Worm (Caenorhabditis elegans): ENCODE measurements around the gene idpc-7.

Gene idpc-7

DNA sequence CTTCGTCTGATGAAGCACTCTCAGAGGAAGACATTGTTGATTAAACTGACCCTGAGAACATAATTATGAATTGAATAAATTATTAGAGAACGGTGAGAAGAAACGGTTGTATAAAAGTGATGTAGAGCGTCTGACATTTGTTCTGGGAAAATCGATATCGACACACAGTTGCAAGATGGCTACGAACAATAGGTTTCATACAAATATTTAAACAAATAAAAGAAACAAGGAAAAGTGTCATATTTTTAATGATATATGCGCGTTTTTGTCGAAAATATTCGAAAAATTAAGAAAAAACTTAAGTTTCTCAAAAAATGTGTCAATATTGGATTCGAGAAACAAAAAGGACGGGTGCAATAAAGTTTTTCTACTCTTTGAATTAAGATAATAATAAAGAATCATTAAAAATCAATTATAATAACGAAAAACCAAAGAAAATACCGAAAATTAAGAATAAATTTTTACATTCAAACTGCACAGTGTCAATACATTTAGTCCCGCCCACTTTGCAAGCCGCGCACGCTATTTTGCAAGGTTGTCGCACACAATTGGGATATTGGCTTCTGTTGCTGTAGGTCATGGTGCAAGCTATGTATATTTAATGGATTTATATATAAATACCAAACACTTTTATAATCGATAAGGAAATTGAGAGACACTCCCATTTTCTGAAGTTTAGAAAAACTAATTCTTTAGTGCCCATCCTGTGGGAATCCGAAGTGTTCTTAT is 36.1 kb downstream of the idpc-7 start, which contains the start of gene rtfo-1 (continued):
- peak; percentile 72 for TF ChIP-seq nfya-1 (tag; optimal IDR thresholded peaks at IDR 0.05)
- TF ChIP-seq npax-4 (tag; optimal IDR thresholded peaks at IDR 0.05): no peak
- TF ChIP-seq pag-3 (tag; optimal IDR thresholded peaks at IDR 0.05; ENCODE audit: borderline replicate concordance): no peak
- TF ChIP-seq F13H6.1 (tag; optimal IDR thresholded peaks at IDR 0.05): no peak
- peak; percentile 59 for TF ChIP-seq ceh-14 (tag; optimal IDR thresholded peaks at IDR 0.05)
- peak; percentile 2 for TF ChIP-seq hlh-8 (tag; optimal IDR thresholded peaks at IDR 0.05)
- TF ChIP-seq pha-4 (tag; optimal IDR thresholded peaks at IDR 0.05): no peak
- TF ChIP-seq ets-4 (tag; optimal IDR thresholded peaks at IDR 0.05): no peak
- peak; percentile 24 for TF ChIP-seq ceh-34 (tag; optimal IDR thresholded peaks at IDR 0.05)
- TF ChIP-seq madf-2 (tag; optimal IDR thresholded peaks at IDR 0.05): peak; percentile 30
- TF ChIP-seq ceh-48 (tag; optimal IDR thresholded peaks at IDR 0.05): peak; percentile 27
- TF ChIP-seq fax-1 (tag; optimal IDR thresholded peaks at IDR 0.05): peak; percentile 38

DNA sequence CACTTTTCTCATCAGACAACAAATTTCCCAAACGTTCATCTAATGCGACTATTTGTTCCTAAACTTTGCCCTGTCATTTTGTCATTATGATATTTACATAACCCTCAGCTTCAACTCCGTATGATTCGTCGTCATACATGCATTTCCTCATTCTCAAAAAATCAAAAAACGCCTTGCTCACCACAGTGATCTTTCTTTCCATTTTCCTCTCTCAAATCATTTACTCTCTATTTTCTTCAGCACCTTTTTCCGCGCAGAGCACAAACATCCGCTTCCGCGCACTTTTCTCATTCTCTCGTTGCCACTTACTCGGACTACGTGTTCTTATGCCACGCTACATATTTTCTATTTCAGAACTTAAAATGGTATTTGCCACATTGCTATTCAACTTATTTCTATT is 41.8 kb downstream of the idpc-7 start, which contains the start of gene F25B3.2:
Gene F25B3.2 (plus strand): TSS at position 301 of the 400 bp plus-strand sequence.
- TF ChIP-seq hlh-8 (tag; optimal IDR thresholded peaks at IDR 0.05) (no peak), ceh-6 (GFP tag; optimal IDR thresholded peaks at IDR 0.05) (no peak), C08G9.2 (tag; optimal IDR thresholded peaks at IDR 0.05) (no peak), hlh-30 (tag; optimal IDR thresholded peaks at IDR 0.05; ENCODE audit: insufficient read depth) (no peak), ceh-9 (tag; optimal IDR thresholded peaks at IDR 0.05) (no peak), ceh-2 (tag; optimal IDR thresholded peaks at IDR 0.05) (no peak), sdc-2 (tag; optimal IDR thresholded peaks at IDR 0.05) (no peak), odd-2 (tag; optimal IDR thresholded peaks at IDR 0.05) (no peak), nfya-1 (tag; optimal IDR thresholded peaks at IDR 0.05) (no peak), ztf-16 (tag; optimal IDR thresholded peaks at IDR 0.05) (no peak), pag-3 (tag; optimal IDR thresholded peaks at IDR 0.05; ENCODE audit: borderline replicate concordance) (no peak), ref-2 (tag; optimal IDR thresholded peaks at IDR 0.05) (no peak), nhr-232 (tag; optimal IDR thresholded peaks at IDR 0.05) (no peak), pqm-1 (tag; optimal IDR thresholded peaks at IDR 0.05) (no peak), ceh-31 (tag; optimal IDR thresholded peaks at IDR 0.05) (no peak)

DNA sequence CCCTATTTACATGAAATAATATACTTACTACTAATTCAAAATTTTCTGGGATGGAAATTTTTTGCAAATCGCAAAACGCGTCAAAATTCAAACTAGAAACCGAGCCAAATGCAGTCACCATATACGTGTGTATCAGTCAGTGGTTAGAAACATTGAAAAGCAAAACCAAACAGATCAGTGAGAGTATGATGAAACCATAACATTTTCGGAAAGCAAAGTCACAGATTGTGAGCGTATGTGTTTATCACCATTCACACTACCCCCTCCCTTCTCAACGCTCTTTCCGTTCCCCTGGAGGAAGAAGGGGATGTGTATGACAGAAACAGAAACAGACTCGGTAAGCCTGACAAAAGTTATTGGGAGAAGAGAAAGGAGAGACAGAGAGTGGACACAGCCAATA is 47.1 kb downstream of the idpc-7 start:
- TF ChIP-seq madf-2 (tag; optimal IDR thresholded peaks at IDR 0.05) (no peak), pros-1 (tag; optimal IDR thresholded peaks at IDR 0.05) (no peak), hlh-6 (tag; optimal IDR thresholded peaks at IDR 0.05) (no peak), hlh-13 (GFP tag; optimal IDR thresholded peaks at IDR 0.05) (no peak), nfya-1 (tag; optimal IDR thresholded peaks at IDR 0.05) (no peak), C38D4.7 (GFP tag; optimal IDR thresholded peaks at IDR 0.05) (no peak), ceh-9 (tag; optimal IDR thresholded peaks at IDR 0.05) (no peak), eyg-1 (tag; optimal IDR thresholded peaks at IDR 0.05) (no peak)

DNA sequence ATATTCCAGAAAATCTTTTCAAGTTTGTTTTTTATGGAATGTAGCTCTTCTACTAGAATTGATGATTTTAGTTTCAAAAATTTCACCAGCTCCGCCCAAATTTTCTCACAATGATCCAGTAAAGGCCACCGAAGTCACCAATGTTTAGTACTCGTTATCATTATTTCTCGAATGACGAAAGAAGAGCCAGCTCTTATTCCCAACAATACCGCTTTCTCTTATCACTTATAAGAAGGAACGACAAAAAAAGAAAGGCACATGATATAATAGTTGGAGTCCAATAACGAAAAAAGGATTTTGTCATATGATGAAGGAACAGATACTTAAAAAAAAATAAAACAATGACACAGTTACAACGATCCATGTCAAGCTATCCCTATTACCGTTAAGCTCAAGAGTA is 47.8 kb downstream of the idpc-7 start:
- TF ChIP-seq ceh-9 (tag; optimal IDR thresholded peaks at IDR 0.05) (no peak), elt-2 (tag; optimal IDR thresholded peaks at IDR 0.05) (peak; percentile 3)

DNA sequence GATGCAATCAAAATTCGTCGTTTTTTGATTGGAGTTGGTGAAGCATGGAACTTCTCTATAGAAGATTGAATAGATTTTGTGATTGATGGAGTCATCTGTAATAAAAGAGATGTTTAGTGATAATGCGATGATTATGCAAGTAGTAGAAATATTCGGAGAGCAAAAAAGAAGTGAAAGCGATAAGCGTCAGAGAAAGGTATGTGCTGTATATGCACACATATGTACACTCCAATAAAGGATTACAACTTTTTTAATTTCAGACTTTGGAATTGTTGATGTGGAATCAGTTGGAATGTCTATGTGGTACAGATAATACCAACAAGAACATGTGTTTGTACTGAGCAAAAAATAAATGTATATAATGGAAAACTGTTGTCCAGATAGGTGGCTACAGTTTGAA is 48.6 kb downstream of the idpc-7 start, which contains the start of gene F25B3.5:
Gene F25B3.5 (minus strand): TSS at position 101 of the 400 bp plus-strand sequence.
- TF ChIP-seq nhr-11 (tag; optimal IDR thresholded peaks at IDR 0.05) (no peak), unc-42 (tag; optimal IDR thresholded peaks at IDR 0.05) (no peak), pax-1 (tag; optimal IDR thresholded peaks at IDR 0.05) (no peak), pros-1 (tag; optimal IDR thresholded peaks at IDR 0.05) (no peak), K02D7.2 (tag; optimal IDR thresholded peaks at IDR 0.05) (no peak), ceh-22 (tag; optimal IDR thresholded peaks at IDR 0.05) (no peak), ceh-31 (tag; optimal IDR thresholded peaks at IDR 0.05) (no peak), sox-4 (tag; optimal IDR thresholded peaks at IDR 0.05) (no peak), hlh-8 (tag; optimal IDR thresholded peaks at IDR 0.05) (no peak), ahr-1 (tag; optimal IDR thresholded peaks at IDR 0.05) (no peak), ama-1 (optimal IDR thresholded peaks at IDR 0.05) (no peak)
